Fruit fly (Drosophila melanogaster) whole organism, embryonic: ENCODE data around the gene Nle.

ENCODE experiments used
- Ada2b ChIP-seq: fragments of 200-800 bp; sonication (Bioruptor generic); IDR thresholded peaks from 2 replicates; pipeline ENCODE4 v1.3.6; 2022; ENCODE audit warnings: missing biosample characterization, missing genetic modification characterization
- Atf3 ChIP-seq: fragments of 200-800 bp; sonication (Bioruptor generic); optimal IDR thresholded peaks from 3 replicates; lab custom pipeline; 2016; ENCODE audit warnings: missing biosample characterization, missing genetic modification characterization
- CG10366 ChIP-seq: fragments of 200-800 bp; sonication (Bioruptor generic); IDR thresholded peaks from 2 replicates; pipeline ENCODE4 v1.3.6; 2022; ENCODE audit warnings: missing biosample characterization, missing genetic modification characterization
- CG10462 ChIP-seq: fragments of 200-800 bp; sonication (Bioruptor generic); optimal IDR thresholded peaks from 2 replicates; lab custom pipeline; 2016; ENCODE audit warnings: missing biosample characterization, missing genetic modification characterization
- CG10543 ChIP-seq: fragments of 200-800 bp; sonication (Bioruptor generic); optimal IDR thresholded peaks from 3 replicates; lab custom pipeline; 2017; ENCODE audit warnings: missing biosample characterization, mild to moderate bottlenecking, missing genetic modification characterization, moderate library complexity
- CG11504 ChIP-seq: fragments of 200-800 bp; sonication (Bioruptor generic); optimal IDR thresholded peaks from 3 replicates; lab custom pipeline; 2019; ENCODE audit warnings: missing biosample characterization, mild to moderate bottlenecking, missing genetic modification characterization, moderate library complexity
- CG11723 ChIP-seq: fragments of 200-800 bp; sonication (Bioruptor generic); optimal IDR thresholded peaks from 2 replicates; lab custom pipeline; 2017; ENCODE audit warnings: missing biosample characterization, mild to moderate bottlenecking, missing genetic modification characterization
- CG12219 ChIP-seq: fragments of 200-800 bp; sonication (Bioruptor generic); optimal IDR thresholded peaks from 3 replicates; lab custom pipeline; 2018; ENCODE audit warnings: missing biosample characterization, mild to moderate bottlenecking, missing genetic modification characterization
- CG14667 ChIP-seq: fragments of 200-800 bp; sonication (Bioruptor generic); IDR thresholded peaks from 2 replicates; pipeline ENCODE4 v1.3.6; 2022; ENCODE audit warnings: missing biosample characterization, missing genetic modification characterization
- CG17385 ChIP-seq: fragments of 200-800 bp; sonication (Bioruptor generic); optimal IDR thresholded peaks from 3 replicates; lab custom pipeline; 2018; ENCODE audit warnings: missing biosample characterization, mild to moderate bottlenecking, missing genetic modification characterization
- CG17612 ChIP-seq: fragments of 200-800 bp; sonication (Bioruptor generic); IDR thresholded peaks from 2 replicates; pipeline ENCODE4 v1.3.6; 2022; ENCODE audit warnings: missing biosample characterization, missing genetic modification characterization
- CG2678 ChIP-seq: fragments of 200-800 bp; sonication (Bioruptor generic); optimal IDR thresholded peaks from 3 replicates; lab custom pipeline; 2019; ENCODE audit warnings: missing biosample characterization, mild to moderate bottlenecking, missing genetic modification characterization, moderate library complexity
- CG3407 ChIP-seq: fragments of 200-800 bp; sonication (Bioruptor generic); optimal IDR thresholded peaks from 2 replicates; lab custom pipeline; 2018; ENCODE audit warnings: missing biosample characterization, mild to moderate bottlenecking, missing genetic modification characterization
- CG34422 ChIP-seq: fragments of 200-800 bp; sonication (Bioruptor generic); IDR thresholded peaks from 3 replicates; pipeline ENCODE4 v1.3.6; 2022; ENCODE audit warnings: missing biosample characterization, missing genetic modification characterization
- CG4730 ChIP-seq: fragments of 200-800 bp; sonication (Bioruptor generic); IDR thresholded peaks from 2 replicates; pipeline ENCODE4 v1.3.6; 2022; ENCODE audit warnings: missing biosample characterization, missing genetic modification characterization
- CG6689 ChIP-seq: fragments of 200-800 bp; sonication (Bioruptor generic); IDR thresholded peaks from 2 replicates; pipeline ENCODE4 v1.3.6; 2022; ENCODE audit warnings: missing biosample characterization, missing genetic modification characterization
- CG7372 ChIP-seq: fragments of 200-800 bp; sonication (Bioruptor generic); IDR thresholded peaks from 2 replicates; pipeline ENCODE4 v1.3.6; 2022; ENCODE audit warnings: missing biosample characterization, missing genetic modification characterization
- CG7556 ChIP-seq: fragments of 200-800 bp; sonication (Bioruptor generic); optimal IDR thresholded peaks from 2 replicates; lab custom pipeline; 2017; ENCODE audit warnings: missing biosample characterization, mild to moderate bottlenecking, missing genetic modification characterization
- CG8290 ChIP-seq, 3 experiments: fragments of 200-800 bp; sonication (Bioruptor generic); optimal IDR thresholded peaks; 2 replicates each; lab custom pipeline; 2016 to 2019; ENCODE audit warnings: missing biosample characterization in 3 of 3, missing genetic modification characterization in 3 of 3, mild to moderate bottlenecking in 2 of 3, moderate library complexity in 1 of 3
- CG8944 ChIP-seq: fragments of 200-800 bp; sonication (Bioruptor generic); optimal IDR thresholded peaks from 3 replicates; lab custom pipeline; 2016; ENCODE audit warnings: missing biosample characterization, missing genetic modification characterization
- CTCF ChIP-seq: fragments of 200-800 bp; sonication (Bioruptor generic); optimal IDR thresholded peaks from 2 replicates; lab custom pipeline; 2017; ENCODE audit warnings: missing biosample characterization, mild to moderate bottlenecking, missing genetic modification characterization, moderate library complexity
- CrebB ChIP-seq: fragments of 200-800 bp; sonication (Bioruptor generic); optimal IDR thresholded peaks from 3 replicates; lab custom pipeline; 2018; ENCODE audit warnings: missing biosample characterization, mild to moderate bottlenecking, missing genetic modification characterization
- E2f2 ChIP-seq: fragments of 200-800 bp; sonication (Bioruptor generic); IDR thresholded peaks from 2 replicates; pipeline ENCODE4 v1.3.6; 2022; ENCODE audit warnings: missing biosample characterization, missing genetic modification characterization
- Fer1 ChIP-seq: fragments of 200-800 bp; sonication (Bioruptor generic); optimal IDR thresholded peaks from 2 replicates; lab custom pipeline; 2017; ENCODE audit warnings: missing biosample characterization, mild to moderate bottlenecking, missing genetic modification characterization
- Lpt ChIP-seq: fragments of >200 bp; optimal IDR thresholded peaks from 2 replicates; lab custom pipeline; 2018; ENCODE audit warnings: missing biosample characterization, missing genetic modification characterization
- MTF-1 ChIP-seq: fragments of 200-800 bp; sonication (Bioruptor generic); optimal IDR thresholded peaks from 2 replicates; lab custom pipeline; 2018; ENCODE audit warnings: missing biosample characterization, mild to moderate bottlenecking, missing genetic modification characterization, borderline replicate concordance
- NC2β ChIP-seq: fragments of 200-800 bp; sonication (Bioruptor generic); optimal IDR thresholded peaks from 2 replicates; lab custom pipeline; 2016; ENCODE audit warnings: missing biosample characterization, missing genetic modification characterization
- Optix ChIP-seq: fragments of 200-800 bp; sonication (Bioruptor generic); IDR thresholded peaks from 3 replicates; pipeline ENCODE4 v1.3.6; 2022; ENCODE audit warnings: missing biosample characterization, missing genetic modification characterization
- Rx ChIP-seq: fragments of 200-800 bp; sonication (Bioruptor generic); IDR thresholded peaks from 2 replicates; pipeline ENCODE4 v1.3.6; 2022; ENCODE audit warnings: missing biosample characterization, missing genetic modification characterization
- al ChIP-seq: fragments of 200-800 bp; sonication (Bioruptor generic); IDR thresholded peaks from 2 replicates; pipeline ENCODE4 v1.3.6; 2022; ENCODE audit warnings: missing biosample characterization, missing genetic modification characterization
- ara ChIP-seq: fragments of 200-800 bp; sonication (Bioruptor generic); IDR thresholded peaks from 2 replicates; pipeline ENCODE4 v1.3.6; 2022; ENCODE audit warnings: missing biosample characterization, missing genetic modification characterization
- ash1 ChIP-seq: fragments of 200-800 bp; sonication (Bioruptor generic); optimal IDR thresholded peaks from 2 replicates; lab custom pipeline; 2018; ENCODE audit warnings: missing biosample characterization, mild to moderate bottlenecking, missing genetic modification characterization
- bsh ChIP-seq, 2 experiments: fragments of 200-800 bp; sonication (Bioruptor generic); optimal IDR thresholded peaks; 2 replicates each; lab custom pipeline; 2017 to 2018; ENCODE audit warnings: mild to moderate bottlenecking in 2 of 2, missing biosample characterization in 2 of 2, missing genetic modification characterization in 2 of 2, moderate library complexity in 1 of 2
- chinmo ChIP-seq: fragments of 200-800 bp; sonication (Bioruptor generic); IDR thresholded peaks from 4 replicates; pipeline ENCODE4 v1.3.6; 2022; ENCODE audit warnings: missing biosample characterization, missing genetic modification characterization; ENCODE audit not compliant: partially characterized antibody
- ci ChIP-seq: fragments of 200-800 bp; sonication (Bioruptor generic); IDR thresholded peaks from 3 replicates; pipeline ENCODE4 v1.3.6; 2022; ENCODE audit warnings: missing biosample characterization, missing genetic modification characterization
- cwo ChIP-seq: fragments of 200-800 bp; sonication (Bioruptor generic); optimal IDR thresholded peaks from 3 replicates; lab custom pipeline; 2017; ENCODE audit warnings: missing biosample characterization, missing genetic modification characterization, mild to moderate bottlenecking, moderate library complexity, missing genetic modification reagents
- disco-r ChIP-seq: fragments of 200-800 bp; sonication (Bioruptor generic); optimal IDR thresholded peaks from 2 replicates; lab custom pipeline; 2016; ENCODE audit warnings: missing biosample characterization, missing genetic modification characterization
- dmrt11E ChIP-seq: fragments of 200-800 bp; sonication (Bioruptor generic); optimal IDR thresholded peaks from 3 replicates; lab custom pipeline; 2018; ENCODE audit warnings: missing biosample characterization, mild to moderate bottlenecking, missing genetic modification characterization, moderate library complexity
- fd102C ChIP-seq: fragments of 200-800 bp; sonication (Bioruptor generic); optimal IDR thresholded peaks from 2 replicates; lab custom pipeline; 2018; ENCODE audit warnings: missing biosample characterization, mild to moderate bottlenecking, missing genetic modification characterization, moderate library complexity
- fd96Cb ChIP-seq: fragments of 200-800 bp; sonication (Bioruptor generic); optimal IDR thresholded peaks from 2 replicates; lab custom pipeline; 2018; ENCODE audit warnings: missing biosample characterization, mild to moderate bottlenecking, missing genetic modification characterization, moderate library complexity
- inv ChIP-seq: fragments of 200-800 bp; sonication (Bioruptor generic); IDR thresholded peaks from 2 replicates; pipeline ENCODE4 v1.3.6; 2022; ENCODE audit warnings: missing biosample characterization, missing genetic modification characterization; ENCODE audit not compliant: partially characterized antibody
- jumu ChIP-seq: fragments of 200-800 bp; sonication (Bioruptor generic); optimal IDR thresholded peaks from 3 replicates; lab custom pipeline; 2016; ENCODE audit warnings: missing biosample characterization, missing genetic modification characterization
- klu ChIP-seq: fragments of 200-800 bp; sonication (Bioruptor generic); IDR thresholded peaks from 2 replicates; pipeline ENCODE4 v1.3.6; 2022; ENCODE audit warnings: missing biosample characterization, missing genetic modification characterization
- pnt ChIP-seq: fragments of 200-800 bp; sonication (Bioruptor generic); optimal IDR thresholded peaks from 3 replicates; lab custom pipeline; 2016; ENCODE audit warnings: missing biosample characterization, missing genetic modification characterization
- pros ChIP-seq: fragments of 200-800 bp; sonication (Bioruptor generic); optimal IDR thresholded peaks from 3 replicates; lab custom pipeline; 2019; ENCODE audit warnings: missing biosample characterization, mild to moderate bottlenecking, missing genetic modification characterization, moderate library complexity
- rib ChIP-seq: fragments of 200-800 bp; sonication (Bioruptor generic); IDR thresholded peaks from 2 replicates; pipeline ENCODE4 v1.3.6; 2022; ENCODE audit warnings: missing biosample characterization, missing genetic modification characterization
- tap ChIP-seq: fragments of 200-800 bp; optimal IDR thresholded peaks from 3 replicates; lab custom pipeline; 2019; ENCODE audit warnings: missing biosample characterization, mild to moderate bottlenecking, missing genetic modification characterization, moderate library complexity
- tx ChIP-seq: fragments of 200-800 bp; sonication (Bioruptor generic); optimal IDR thresholded peaks from 2 replicates; lab custom pipeline; 2016; ENCODE audit warnings: missing biosample characterization, missing genetic modification characterization
- zfh1 ChIP-seq: fragments of 200-800 bp; sonication (Bioruptor generic); IDR thresholded peaks from 3 replicates; pipeline ENCODE4 v1.3.6; 2022; ENCODE audit warnings: missing biosample characterization, missing genetic modification characterization
- zfh2 ChIP-seq: fragments of 200-800 bp; sonication (Bioruptor generic); optimal IDR thresholded peaks from 2 replicates; lab custom pipeline; 2016; ENCODE audit warnings: missing biosample characterization, missing genetic modification characterization

Gene Nle

dm6 chr2L:520331-521000, 47.5 kb downstream of the Nle start (continued):
- TF ChIP-seq Ada2b (GFP tag; lab: Robert Waterston, UW) (peak; percentile 82), fd96Cb (tag; lab: Kevin White, UChicago) (peak; percentile 89), tx (peak; percentile 73), ash1 (GFP tag; lab: Kevin White, UChicago) (no peak), CG8944 (GFP tag; lab: Kevin White, UChicago) (peak; percentile 74), CG11504 (tag; lab: Kevin White, UChicago) (peak; percentile 95), CG8290 (GFP tag; optimal IDR thresholded peaks at IDR 0.05; lab: Kevin White, UChicago) (peak; percentile 71), CG8290 (tag; optimal IDR thresholded peaks at IDR 0.05; lab: Kevin White, UChicago) (peak; percentile 40 to 86), CTCF (GFP tag; lab: Kevin White, UChicago) (no peak), CG10543 (GFP tag; lab: Kevin White, UChicago) (no peak), CG10462 (GFP tag; lab: Kevin White, UChicago) (peak; percentile 79), ci (peak; percentile 94), zfh1 (GFP tag; lab: Robert Waterston, UW) (peak; percentile 92), jumu (GFP tag; lab: Kevin White, UChicago) (peak; percentile 84), CG34422 (GFP tag; lab: Robert Waterston, UW) (peak; percentile 86; the same call in 2 of the 3 replicates), CG17612 (GFP tag; lab: Robert Waterston, UW) (no peak), CG7372 (GFP tag; lab: Robert Waterston, UW) (peak; percentile 73), NC2β (GFP tag; lab: Kevin White, UChicago) (peak; percentile 74), zfh2 (GFP tag; lab: Kevin White, UChicago) (no peak), rib (no peak), CG12219 (GFP tag; lab: Kevin White, UChicago) (peak; percentile 90), inv (GFP tag; lab: Robert Waterston, UW) (no peak), klu (peak; percentile 65), CG3407 (GFP tag; lab: Kevin White, UChicago) (peak; percentile 72), al (GFP tag; lab: Robert Waterston, UW) (no peak), CG6689 (GFP tag; lab: Robert Waterston, UW) (peak; percentile 87), bsh (GFP tag; optimal IDR thresholded peaks at IDR 0.05; lab: Kevin White, UChicago) (peak in 1 of 2 experiments; percentile 93), CG17385 (GFP tag; lab: Kevin White, UChicago) (peak; percentile 84), pros (GFP tag; lab: Kevin White, UChicago) (no peak), dmrt11E (tag; lab: Kevin White, UChicago) (peak; percentile 96), Lpt (GFP tag; lab: Kevin White, UChicago) (no peak), tap (peak; percentile 84), CG10366 (GFP tag; lab: Robert Waterston, UW) (peak; percentile 86), CG11723 (GFP tag; lab: Kevin White, UChicago) (peak; percentile 72), CG4730 (GFP tag; lab: Robert Waterston, UW) (peak; percentile 77), pnt (GFP tag; lab: Kevin White, UChicago) (peak; percentile 84), ara (GFP tag; lab: Robert Waterston, UW) (peak; percentile 90), CrebB (tag; lab: Kevin White, UChicago) (peak; percentile 57), fd102C (GFP tag; lab: Kevin White, UChicago) (peak; percentile 32), CG7556 (GFP tag; lab: Kevin White, UChicago) (peak; percentile 87), Rx (GFP tag; lab: Robert Waterston, UW) (peak; percentile 89), cwo (peak; percentile 39), Atf3 (GFP tag; lab: Kevin White, UChicago) (peak; percentile 82), CG14667 (peak; percentile 70), disco-r (GFP tag; lab: Kevin White, UChicago) (peak; percentile 75), Optix (peak; percentile 80), CG2678 (tag; lab: Kevin White, UChicago) (peak; percentile 85), Fer1 (GFP tag; lab: Kevin White, UChicago) (peak; percentile 78), MTF-1 (peak; percentile 68), chinmo (GFP tag; lab: Robert Waterston, UW) (peak; percentile 70; the same call in 1 of the 4 replicates), E2f2 (GFP tag; lab: Robert Waterston, UW) (peak; percentile 57)
